Worm (Caenorhabditis elegans): Measurements from ENCODE around the gene str-115.
A peak's percentile ranks its signal among the peaks of the same experiment; 100 is the strongest.

str-115 gene

DNA sequence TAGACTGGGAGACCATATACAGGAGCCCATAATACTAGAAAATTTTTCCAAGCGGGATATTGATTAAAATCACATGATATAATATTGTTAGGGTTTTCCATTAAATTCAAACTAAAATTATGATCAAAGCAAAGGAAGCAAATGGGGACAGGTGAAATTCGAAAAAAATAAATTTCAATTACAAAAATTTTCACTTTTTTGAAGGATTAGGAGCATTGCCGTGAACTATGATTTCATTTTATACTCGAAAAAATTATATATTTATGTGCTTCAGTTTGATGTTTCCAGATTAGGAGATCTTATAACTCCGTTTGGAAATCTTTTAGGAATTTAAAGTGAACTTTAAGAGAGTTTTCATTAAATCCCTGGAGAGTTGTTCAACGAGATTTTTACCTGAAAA lies 8.3 kb upstream of the str-115 start, which contains the start of gene F07B10.7:
F07B10.7 (minus strand) TSS at position 101 of the 400 bp plus-strand sequence.
- TF ChIP-seq die-1 (tag; optimal IDR thresholded peaks at IDR 0.05) (no peak), lir-1 (GFP tag; conservative IDR thresholded peaks at IDR 0.05) (no peak), efl-1 (GFP tag; optimal IDR thresholded peaks at IDR 0.05) (no peak), rpc-1 (optimal IDR thresholded peaks at IDR 0.05) (no peak), rpc-1 (tag; optimal IDR thresholded peaks at IDR 0.05) (no peak), cebp-1 (GFP tag; IDR thresholded peaks at IDR 0.05) (no peak), cebp-1 (tag; optimal IDR thresholded peaks at IDR 0.05) (no peak), nhr-120 (GFP tag; IDR thresholded peaks at IDR 0.05) (no peak), sdz-38 (tag; optimal IDR thresholded peaks at IDR 0.05) (no peak), F55B11.4 (tag; optimal IDR thresholded peaks at IDR 0.05; ENCODE audit: borderline replicate concordance, insufficient read depth) (no peak), ceh-40 (GFP tag; IDR thresholded peaks at IDR 0.05) (no peak), T26A5.8 (tag; optimal IDR thresholded peaks at IDR 0.05) (no peak), rcor-1 (GFP tag; IDR thresholded peaks at IDR 0.05) (no peak), ztf-6 (GFP tag; IDR thresholded peaks at IDR 0.05) (no peak), sptf-2 (GFP tag; optimal IDR thresholded peaks at IDR 0.05) (no peak)

- TF ChIP-seq F57A8.1 (GFP tag; optimal IDR thresholded peaks at IDR 0.05) (no peak), unc-130 (GFP tag; optimal IDR thresholded peaks at IDR 0.05) (no peak), mel-28 (tag; optimal IDR thresholded peaks at IDR 0.05; ENCODE audit: borderline replicate concordance) (no peak), Y67H2A.10 (GFP tag; conservative IDR thresholded peaks at IDR 0.05) (no peak), nhr-90 (tag; optimal IDR thresholded peaks at IDR 0.05) (no peak), Y56A3A.18 (GFP tag; IDR thresholded peaks at IDR 0.05) (no peak), hlh-12 (tag; optimal IDR thresholded peaks at IDR 0.05) (no peak), snpc-4 (GFP tag; optimal IDR thresholded peaks at IDR 0.05) (no peak), snpc-4 (tag; optimal IDR thresholded peaks at IDR 0.05) (no peak), ceh-100 (GFP tag; IDR thresholded peaks at IDR 0.05) (no peak), snpc-1.1 (tag; optimal IDR thresholded peaks at IDR 0.05; ENCODE audit: insufficient read depth) (no peak), efl-1 (GFP tag; optimal IDR thresholded peaks at IDR 0.05) (no peak), tbx-9 (tag; optimal IDR thresholded peaks at IDR 0.05; ENCODE audit: borderline replicate concordance) (no peak), ZK185.1 (tag; optimal IDR thresholded peaks at IDR 0.05; ENCODE audit: poor library complexity, severe bottlenecking) (no peak), snpc-3.4 (tag; optimal IDR thresholded peaks at IDR 0.05) (no peak), B0336.3 (GFP tag; IDR thresholded peaks at IDR 0.05) (no peak), repo-1 (tag; optimal IDR thresholded peaks at IDR 0.05) (no peak)
Observed at ce11 chrV:11263025-11263424, 5.9 kb upstream of the str-115 start, which contains the start of gene F07B10.4. F07B10.4 (minus strand) TSS chrV:11263125.

- TF ChIP-seq nhr-80 (tag; optimal IDR thresholded peaks at IDR 0.05): peak; percentile 61
- TF ChIP-seq mel-28 (tag; optimal IDR thresholded peaks at IDR 0.05; ENCODE audit: borderline replicate concordance): no peak
Observed at ce11 chrV:11265482-11265881, 3.4 kb upstream of the str-115 start, which contains the start of gene cln-3.1. cln-3.1 (minus strand) TSS chrV:11265652.

DNA sequence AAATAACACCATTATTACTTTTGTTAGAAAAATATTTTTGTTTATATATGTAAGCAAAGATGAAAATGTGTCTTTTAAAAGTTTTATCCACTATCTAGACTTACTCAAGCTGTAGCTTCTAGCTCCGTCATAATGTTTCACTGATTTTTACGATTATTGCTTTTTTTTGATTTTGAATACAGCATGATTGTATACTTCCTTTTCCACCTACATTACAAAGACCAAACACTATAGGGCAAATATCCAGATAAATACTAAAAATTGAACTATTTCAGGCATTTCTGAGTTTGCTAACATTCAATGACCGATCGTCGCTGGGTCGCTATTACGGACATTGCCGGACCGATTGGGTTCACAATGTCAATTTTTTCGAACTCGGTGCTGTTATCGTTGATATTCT lies 2.2 kb upstream of the str-115 start, which contains the start of gene str-116:
str-116 (plus strand) TSS at position 301 of the 400 bp plus-strand sequence.
- TF ChIP-seq hmg-1.2 (GFP tag; IDR thresholded peaks at IDR 0.05) (no peak), lin-54 (GFP tag; optimal IDR thresholded peaks at IDR 0.05) (no peak), xnd-1 (tag; optimal IDR thresholded peaks at IDR 0.05) (no peak), mel-28 (tag; optimal IDR thresholded peaks at IDR 0.05; ENCODE audit: borderline replicate concordance) (no peak), ztf-22 (GFP tag; optimal IDR thresholded peaks at IDR 0.05) (no peak), sea-2 (GFP tag; IDR thresholded peaks at IDR 0.05) (no peak), cebp-1 (GFP tag; IDR thresholded peaks at IDR 0.05) (no peak), cebp-1 (tag; optimal IDR thresholded peaks at IDR 0.05) (no peak), madf-3 (GFP tag; IDR thresholded peaks at IDR 0.05) (no peak), let-526 (GFP tag; IDR thresholded peaks at IDR 0.05) (no peak), hsf-1 (GFP tag; IDR thresholded peaks at IDR 0.05) (no peak), Y56A3A.18 (GFP tag; IDR thresholded peaks at IDR 0.05) (no peak), ztf-25 (GFP tag; IDR thresholded peaks at IDR 0.05) (no peak), aptf-3 (GFP tag; IDR thresholded peaks at IDR 0.05) (no peak), egl-44 (GFP tag; IDR thresholded peaks at IDR 0.05) (no peak), lsl-1 (GFP tag; optimal IDR thresholded peaks at IDR 0.05) (no peak), attf-3 (GFP tag; conservative IDR thresholded peaks at IDR 0.05) (no peak), efl-1 (GFP tag; optimal IDR thresholded peaks at IDR 0.05) (no peak), F22D6.2 (tag; optimal IDR thresholded peaks at IDR 0.05) (no peak)

All from whole organism, young adult.